Worm (Caenorhabditis elegans): ENCODE measurements around the gene ruvb-2.

ruvb-2 gene

ce11 chrIV:6912851-6913588, 6.2 kb downstream of the ruvb-2 start, which contains the start of gene T22D1.3 (continued):
- TF ChIP-seq nfya-2 (GFP tag; IDR thresholded peaks at IDR 0.05) (no peak), tbp1 (GFP tag; optimal IDR thresholded peaks at IDR 0.05) (peak; percentile 37), ekl-4 (GFP tag; IDR thresholded peaks at IDR 0.05) (peak; percentile 71), cebp-1 (GFP tag; IDR thresholded peaks at IDR 0.05) (no peak), cebp-1 (tag; optimal IDR thresholded peaks at IDR 0.05) (no peak), tlf-1 (GFP tag; optimal IDR thresholded peaks at IDR 0.05) (no peak), rpc-1 (optimal IDR thresholded peaks at IDR 0.05) (no peak), rpc-1 (tag; optimal IDR thresholded peaks at IDR 0.05) (no peak), B0336.3 (GFP tag; IDR thresholded peaks at IDR 0.05) (peak; percentile 46; the same call in 1 of the 2 replicates), egl-44 (GFP tag; IDR thresholded peaks at IDR 0.05) (no peak), snpc-3.4 (tag; optimal IDR thresholded peaks at IDR 0.05) (peak; percentile 9)

- TF ChIP-seq madf-8 (GFP tag; conservative IDR thresholded peaks at IDR 0.05) (peak; percentile 44; the same call in 1 of the 2 replicates), lin-54 (GFP tag; optimal IDR thresholded peaks at IDR 0.05) (peak; percentile 42), nhr-80 (tag; optimal IDR thresholded peaks at IDR 0.05) (peak; percentile 1), F57C9.4 (tag; optimal IDR thresholded peaks at IDR 0.05) (no peak), mcd-1 (GFP tag; IDR thresholded peaks at IDR 0.05) (no peak), efl-1 (GFP tag; optimal IDR thresholded peaks at IDR 0.05) (peak; percentile 74), tbp1 (GFP tag; optimal IDR thresholded peaks at IDR 0.05) (peak; percentile 5), dox-1 (GFP tag; IDR thresholded peaks at IDR 0.05) (peak; percentile 56; the same call in 1 of the 2 replicates), D2030.7 (GFP tag; IDR thresholded peaks at IDR 0.05) (peak; percentile 29; the same call in 1 of the 2 replicates), hmg-1.2 (GFP tag; IDR thresholded peaks at IDR 0.05) (peak; percentile 31; the same call in 1 of the 2 replicates), K11D2.4 (GFP tag; IDR thresholded peaks at IDR 0.05) (no peak), F49E8.2 (tag; optimal IDR thresholded peaks at IDR 0.05; ENCODE audit: insufficient read depth) (peak; percentile 40), ztf-18 (tag; optimal IDR thresholded peaks at IDR 0.05) (peak; percentile 3), F33H1.4 (GFP tag; IDR thresholded peaks at IDR 0.05) (peak; percentile 88), pha-4 (tag; optimal IDR thresholded peaks at IDR 0.05) (no peak), F23B12.7 (tag; optimal IDR thresholded peaks at IDR 0.05; ENCODE audit: insufficient read depth) (peak; percentile 28), let-607 (tag; optimal IDR thresholded peaks at IDR 0.05) (peak; percentile 74 to 82), lsl-1 (GFP tag; optimal IDR thresholded peaks at IDR 0.05) (peak; percentile 59), madf-6 (GFP tag; IDR thresholded peaks at IDR 0.05) (peak; percentile 67), lsy-27 (tag; optimal IDR thresholded peaks at IDR 0.05; ENCODE audit: borderline replicate concordance, insufficient read depth) (no peak), dpl-1 (GFP tag; optimal IDR thresholded peaks at IDR 0.05) (peak; percentile 18), ceh-91 (GFP tag; IDR thresholded peaks at IDR 0.05) (0 out of 2 replicates have a peak, but pooled peaks have one; percentile 32), snpc-4 (GFP tag; optimal IDR thresholded peaks at IDR 0.05) (no peak), snpc-4 (tag; optimal IDR thresholded peaks at IDR 0.05) (peak in 3 of 4 experiments; percentile 42 to 64 (median 63))
These were observed 9.1 kb downstream of the ruvb-2 start, which contains the start of the genes rpn-1 and ribo-1 for ce11 chrIV:6909863-6910733. rpn-1 (minus strand) TSS chrIV:6909913. ribo-1 (plus strand) TSS chrIV:6910683.
